Worm (Caenorhabditis elegans) whole organism, late embryonic: ENCODE results near the gene M03C11.3.

Source experiments
- ama-1 ChIP-seq: fragments of 150-350 bp; optimal IDR thresholded peaks from 2 replicates; lab custom pipeline; 2014
- ceh-19 ChIP-seq: fragments of 200-800 bp; sonication (Bioruptor generic); optimal IDR thresholded peaks from 2 replicates; lab custom pipeline; 2018; ENCODE audit warnings: mild to moderate bottlenecking, missing genetic modification characterization, missing compliant biosample characterization
- dve-1 ChIP-seq: sonication (generic microtip); optimal IDR thresholded peaks from 2 replicates; lab custom pipeline; 2017; ENCODE audit warnings: antibody characterized with exemption, mild to moderate bottlenecking, missing genetic modification characterization, missing compliant biosample characterization
- elt-2 ChIP-seq: sonication (generic microtip); optimal IDR thresholded peaks from 2 replicates; lab custom pipeline; 2016; ENCODE audit warnings: missing genetic modification reagents, missing genetic modification characterization, missing compliant biosample characterization
- unc-86 ChIP-seq: sonication (generic microtip); optimal IDR thresholded peaks from 2 replicates; lab custom pipeline; 2016; ENCODE audit warnings: missing genetic modification characterization, missing compliant biosample characterization

ce11 chrIII:10423906-10424305 lies 19.0 kb downstream of the M03C11.3 start, which contains the start of gene M03C11.6:
- TF ChIP-seq ceh-19 (GFP tag; lab: Kevin White, UChicago): no peak
- TF ChIP-seq unc-86 (tag; lab: Kevin White, UChicago): no peak
- no peak for TF ChIP-seq ama-1 (lab: Kevin White, UChicago)
- no peak for TF ChIP-seq dve-1 (tag; lab: Kevin White, UChicago)
- TF ChIP-seq elt-2 (tag; lab: Kevin White, UChicago): no peak
